Worm (Caenorhabditis elegans) whole organism, late embryonic: ENCODE data around the gene ZK355.2.

Experiments
- C08G9.2 ChIP-seq: sonication (generic microtip); optimal IDR thresholded peaks from 2 replicates; lab custom pipeline; 2016; ENCODE audit warnings: mild to moderate bottlenecking, missing genetic modification characterization, moderate library complexity, missing compliant biosample characterization
- C38D4.7 ChIP-seq: fragments of 200-800 bp; sonication (Bioruptor generic); optimal IDR thresholded peaks from 2 replicates; lab custom pipeline; 2018; ENCODE audit warnings: mild to moderate bottlenecking, missing genetic modification characterization, moderate library complexity, missing compliant biosample characterization
- T23F11.4 ChIP-seq: fragments of 200-800 bp; sonication (Bioruptor generic); optimal IDR thresholded peaks from 2 replicates; lab custom pipeline; 2018; ENCODE audit warnings: mild to moderate bottlenecking, missing genetic modification characterization, missing compliant biosample characterization
- ceh-18 ChIP-seq: sonication (generic microtip); optimal IDR thresholded peaks from 2 replicates; lab custom pipeline; 2016; ENCODE audit warnings: missing genetic modification characterization, missing compliant biosample characterization
- ceh-19 ChIP-seq: fragments of 200-800 bp; sonication (Bioruptor generic); optimal IDR thresholded peaks from 2 replicates; lab custom pipeline; 2018; ENCODE audit warnings: mild to moderate bottlenecking, missing genetic modification characterization, missing compliant biosample characterization
- ceh-24 ChIP-seq: sonication (generic microtip); optimal IDR thresholded peaks from 2 replicates; lab custom pipeline; 2016; ENCODE audit warnings: mild to moderate bottlenecking, missing genetic modification characterization, missing compliant biosample characterization
- ceh-30 ChIP-seq: fragments of 150-350 bp; optimal IDR thresholded peaks from 2 replicates; lab custom pipeline; 2014; ENCODE audit warnings: missing biosample characterization, missing genetic modification characterization
- ceh-31 ChIP-seq: sonication (generic microtip); optimal IDR thresholded peaks from 2 replicates; lab custom pipeline; 2016; ENCODE audit warnings: missing genetic modification characterization, missing compliant biosample characterization
- ceh-48 ChIP-seq: sonication (generic microtip); optimal IDR thresholded peaks from 2 replicates; lab custom pipeline; 2016; ENCODE audit warnings: missing genetic modification characterization, inconsistent platforms, missing compliant biosample characterization
- ceh-6 ChIP-seq: fragments of 200-800 bp; sonication (Bioruptor generic); optimal IDR thresholded peaks from 2 replicates; lab custom pipeline; 2018; ENCODE audit warnings: mild to moderate bottlenecking, missing genetic modification characterization, missing compliant biosample characterization
- che-1 ChIP-seq: sonication (generic microtip); optimal IDR thresholded peaks from 2 replicates; lab custom pipeline; 2016; ENCODE audit warnings: mild to moderate bottlenecking, missing genetic modification characterization, missing compliant biosample characterization
- elt-4 ChIP-seq: sonication (generic microtip); optimal IDR thresholded peaks from 2 replicates; lab custom pipeline; 2016; ENCODE audit warnings: missing genetic modification characterization, missing compliant biosample characterization
- ets-4 ChIP-seq: sonication (generic microtip); optimal IDR thresholded peaks from 2 replicates; lab custom pipeline; 2016; ENCODE audit warnings: missing genetic modification characterization, missing compliant biosample characterization
- eyg-1 ChIP-seq: sonication (generic microtip); optimal IDR thresholded peaks from 2 replicates; lab custom pipeline; 2016; ENCODE audit warnings: missing genotype, missing genetic modification characterization, missing compliant biosample characterization
- fax-1 ChIP-seq: sonication (generic microtip); optimal IDR thresholded peaks from 2 replicates; lab custom pipeline; 2016; ENCODE audit warnings: missing genotype, missing genetic modification characterization, missing compliant biosample characterization
- fkh-6 ChIP-seq: sonication (generic microtip); optimal IDR thresholded peaks from 2 replicates; lab custom pipeline; 2016; ENCODE audit warnings: missing genetic modification characterization, missing compliant biosample characterization
- hlh-13 ChIP-seq: fragments of 200-800 bp; sonication (Bioruptor generic); optimal IDR thresholded peaks from 2 replicates; lab custom pipeline; 2018; ENCODE audit warnings: mild to moderate bottlenecking, missing genetic modification characterization, missing compliant biosample characterization
- hlh-30 ChIP-seq: sonication (generic microtip); optimal IDR thresholded peaks from 2 replicates; lab custom pipeline; 2017; ENCODE audit warnings: antibody characterized with exemption, missing genetic modification characterization, missing compliant biosample characterization; ENCODE audit not compliant: insufficient read depth
- hlh-8 ChIP-seq: sonication (generic microtip); optimal IDR thresholded peaks from 2 replicates; lab custom pipeline; 2016; ENCODE audit warnings: missing genotype, missing genetic modification characterization, missing compliant biosample characterization
- madf-2 ChIP-seq: sonication (generic microtip); optimal IDR thresholded peaks from 2 replicates; lab custom pipeline; 2017; ENCODE audit warnings: missing genetic modification characterization, missing compliant biosample characterization
- nfya-1 ChIP-seq: sonication (generic microtip); optimal IDR thresholded peaks from 2 replicates; lab custom pipeline; 2017; ENCODE audit warnings: missing genetic modification characterization, mild to moderate bottlenecking, missing compliant biosample characterization, antibody characterized with exemption, moderate library complexity
- nhr-11 ChIP-seq: fragments of 150-350 bp; optimal IDR thresholded peaks from 2 replicates; lab custom pipeline; 2014; ENCODE audit warnings: missing biosample characterization, missing genetic modification characterization
- odd-2 ChIP-seq: sonication (generic microtip); optimal IDR thresholded peaks from 2 replicates; lab custom pipeline; 2017; ENCODE audit warnings: antibody characterized with exemption, mild to moderate bottlenecking, missing genetic modification characterization, missing compliant biosample characterization
- pat-9 ChIP-seq: fragments of 200-800 bp; sonication (Bioruptor generic); optimal IDR thresholded peaks from 2 replicates; lab custom pipeline; 2018; ENCODE audit warnings: mild to moderate bottlenecking, missing genetic modification characterization, moderate library complexity, missing compliant biosample characterization
- pax-1 ChIP-seq: fragments of 150-350 bp; optimal IDR thresholded peaks from 2 replicates; lab custom pipeline; 2014; ENCODE audit warnings: missing biosample characterization, missing genetic modification characterization
- pqm-1 ChIP-seq: sonication (generic microtip); optimal IDR thresholded peaks from 2 replicates; lab custom pipeline; 2016; ENCODE audit warnings: missing genetic modification characterization, missing compliant biosample characterization
- pros-1 ChIP-seq: fragments of 150-350 bp; optimal IDR thresholded peaks from 2 replicates; lab custom pipeline; 2014; ENCODE audit warnings: missing biosample characterization, missing genetic modification reagents, missing genetic modification characterization
- ref-2 ChIP-seq: sonication (generic microtip); optimal IDR thresholded peaks from 2 replicates; lab custom pipeline; 2016; ENCODE audit warnings: missing genetic modification characterization, missing compliant biosample characterization
- sdc-2 ChIP-seq: sonication (generic microtip); optimal IDR thresholded peaks from 2 replicates; lab custom pipeline; 2016; ENCODE audit warnings: missing genotype, missing genetic modification characterization, missing compliant biosample characterization
- sox-2 ChIP-seq: fragments of 200-800 bp; sonication (Bioruptor generic); IDR thresholded peaks from 2 replicates; pipeline ENCODE4 v1.3.6; 2022; ENCODE audit warnings: missing genetic modification reagents, missing genetic modification characterization, missing compliant biosample characterization
- sox-4 ChIP-seq: sonication (generic microtip); optimal IDR thresholded peaks from 2 replicates; lab custom pipeline; 2017; ENCODE audit warnings: mild to moderate bottlenecking, missing genetic modification characterization, inconsistent platforms, missing compliant biosample characterization
- tbx-2 ChIP-seq: sonication (generic microtip); optimal IDR thresholded peaks from 2 replicates; lab custom pipeline; 2016; ENCODE audit warnings: missing genetic modification characterization, missing compliant biosample characterization
- tbx-7 ChIP-seq: sonication (generic microtip); optimal IDR thresholded peaks from 2 replicates; lab custom pipeline; 2016; ENCODE audit warnings: missing genotype, missing genetic modification characterization, missing compliant biosample characterization
- unc-3 ChIP-seq, 2 experiments: fragments of 200-800 bp in 1 of 2; sonication (Bioruptor generic) in 1 of 2; sonication (generic microtip) in 1 of 2; conservative IDR thresholded peaks in 1 of 2; optimal IDR thresholded peaks in 1 of 2; 2 replicates each; pipeline versions ENCODE4 v1.3.6 to Lab custom; 2016 to 2022; ENCODE audit warnings: missing compliant biosample characterization in 2 of 2, missing genetic modification characterization in 2 of 2, missing genetic modification reagents in 1 of 2
- unc-42 ChIP-seq: sonication (generic microtip); optimal IDR thresholded peaks from 2 replicates; lab custom pipeline; 2016; ENCODE audit warnings: missing genotype, missing genetic modification characterization, missing compliant biosample characterization
- zip-5 ChIP-seq: sonication (generic microtip); optimal IDR thresholded peaks from 2 replicates; lab custom pipeline; 2016; ENCODE audit warnings: missing genetic modification characterization, missing compliant biosample characterization

The ZK355.2 gene

ce11 chrII:2888957-2889630, 34.6 kb upstream of the ZK355.2 start, which contains the start of gene pinn-1 (continued):
- TF ChIP-seq ceh-6 (GFP tag; lab: Kevin White, UChicago) (no peak), hlh-13 (no peak), T23F11.4 (GFP tag; lab: Kevin White, UChicago) (no peak), ceh-31 (tag; lab: Kevin White, UChicago) (peak; percentile 99), ets-4 (peak; percentile 98), unc-42 (tag; lab: Kevin White, UChicago) (peak; percentile 70), tbx-7 (tag; lab: Kevin White, UChicago) (peak; percentile 94), che-1 (tag; lab: Kevin White, UChicago) (peak; percentile 8)

ce11 chrII:2894295-2894694, 29.4 kb upstream of the ZK355.2 start, which contains the start of gene sqv-2:
Gene sqv-2 (minus strand): TSS chrII:2894395.
- no peak for TF ChIP-seq ceh-48 (tag; lab: Kevin White, UChicago)
- no peak for TF ChIP-seq C08G9.2
- TF ChIP-seq ceh-18, result no peak
- no peak for TF ChIP-seq hlh-8
- no peak for TF ChIP-seq zip-5 (tag; lab: Kevin White, UChicago)
- no peak for TF ChIP-seq nhr-11 (tag; lab: Kevin White, UChicago)
- no peak for TF ChIP-seq tbx-2 (tag; lab: Kevin White, UChicago)
- no peak for TF ChIP-seq sox-2 (GFP tag; lab: Robert Waterston, UW)
- no peak for TF ChIP-seq elt-4 (tag; lab: Kevin White, UChicago)

- TF ChIP-seq ceh-19 (GFP tag; lab: Kevin White, UChicago), result no peak
- no peak for TF ChIP-seq madf-2
- no peak for TF ChIP-seq eyg-1 (tag; lab: Kevin White, UChicago)
- TF ChIP-seq tbx-7 (tag; lab: Kevin White, UChicago), result no peak
- no peak for TF ChIP-seq ceh-48 (tag; lab: Kevin White, UChicago)
- no peak for TF ChIP-seq fkh-6 (tag; lab: Kevin White, UChicago)
- no peak for TF ChIP-seq sdc-2
- no peak for TF ChIP-seq odd-2
- no peak for TF ChIP-seq ceh-6 (GFP tag; lab: Kevin White, UChicago)
- no peak for TF ChIP-seq sox-4 (tag; lab: Kevin White, UChicago)
- no peak for TF ChIP-seq pros-1
- no peak for TF ChIP-seq ceh-24 (tag; lab: Kevin White, UChicago)
- TF ChIP-seq ceh-30, result no peak
- TF ChIP-seq pat-9, result no peak
- no peak for TF ChIP-seq ceh-18
- TF ChIP-seq hlh-8, result no peak
- TF ChIP-seq C38D4.7 (GFP tag; lab: Kevin White, UChicago), result no peak
- TF ChIP-seq nfya-1 (tag; lab: Kevin White, UChicago), result no peak
- no peak for TF ChIP-seq pax-1 (tag; lab: Kevin White, UChicago)
These were observed 23.5 kb upstream of the ZK355.2 start, which contains the start of gene ubc-26 for ce11 chrII:2900248-2900647. Gene ubc-26 (minus strand): TSS chrII:2900348.

- TF ChIP-seq zip-5 (tag; lab: Kevin White, UChicago) (no peak), ref-2 (tag; lab: Kevin White, UChicago) (no peak), unc-3 (GFP tag; conservative IDR thresholded peaks at IDR 0.05; lab: Robert Waterston, UW) (no peak), unc-3 (tag; optimal IDR thresholded peaks at IDR 0.05; lab: Kevin White, UChicago) (no peak), hlh-30 (tag; lab: Kevin White, UChicago) (no peak), fax-1 (tag; lab: Kevin White, UChicago) (no peak), ceh-48 (tag; lab: Kevin White, UChicago) (peak; percentile 59), pqm-1 (no peak)
These were observed 22.6 kb upstream of the ZK355.2 start for ce11 chrII:2901158-2901557.
